Fruit fly (Drosophila melanogaster) whole organism, embryonic: ENCODE data around the gene Trf.

Source experiments
- CG10321 ChIP-seq: fragments of 200-800 bp; sonication (Bioruptor generic); IDR thresholded peaks from 2 replicates; pipeline ENCODE4 v1.3.6; 2022; ENCODE audit warnings: missing biosample characterization, missing genetic modification characterization
- CG10979 ChIP-seq: fragments of 200-800 bp; sonication (Bioruptor generic); optimal IDR thresholded peaks from 2 replicates; lab custom pipeline; 2018; ENCODE audit warnings: missing biosample characterization, mild to moderate bottlenecking, missing genetic modification characterization, moderate library complexity
- CG11456 ChIP-seq: fragments of 200-800 bp; sonication (Bioruptor generic); IDR thresholded peaks from 3 replicates; pipeline ENCODE4 v1.3.6; 2022; ENCODE audit warnings: missing biosample characterization, missing genetic modification characterization
- CG12769 ChIP-seq: fragments of 200-800 bp; sonication (Bioruptor generic); optimal IDR thresholded peaks from 2 replicates; lab custom pipeline; 2019; ENCODE audit warnings: missing biosample characterization, mild to moderate bottlenecking, missing genetic modification characterization, moderate library complexity
- CG14860 ChIP-seq: fragments of 200-800 bp; sonication (Bioruptor generic); IDR thresholded peaks from 3 replicates; pipeline ENCODE4 v1.3.6; 2022; ENCODE audit warnings: missing biosample characterization, missing genetic modification characterization; ENCODE audit not compliant: partially characterized antibody
- CG15011 ChIP-seq: fragments of 200-800 bp; sonication (Bioruptor generic); optimal IDR thresholded peaks from 3 replicates; lab custom pipeline; 2018; ENCODE audit warnings: missing biosample characterization, mild to moderate bottlenecking, missing genetic modification characterization
- CG18599 ChIP-seq: fragments of 200-800 bp; sonication (Bioruptor generic); optimal IDR thresholded peaks from 3 replicates; lab custom pipeline; 2017; ENCODE audit warnings: missing biosample characterization, missing genetic modification characterization, mild to moderate bottlenecking, moderate library complexity, missing genetic modification reagents
- CG2199 ChIP-seq: fragments of 200-800 bp; sonication (Bioruptor generic); IDR thresholded peaks from 3 replicates; pipeline ENCODE4 v1.3.6; 2022; ENCODE audit warnings: missing biosample characterization, missing genetic modification characterization
- CG3065 ChIP-seq: fragments of 200-800 bp; sonication (Bioruptor generic); optimal IDR thresholded peaks from 2 replicates; lab custom pipeline; 2016; ENCODE audit warnings: missing biosample characterization, missing genetic modification characterization
- CG33557 ChIP-seq: fragments of 200-800 bp; sonication (Bioruptor generic); optimal IDR thresholded peaks from 2 replicates; lab custom pipeline; 2019; ENCODE audit warnings: missing biosample characterization, mild to moderate bottlenecking, missing genetic modification characterization, moderate library complexity
- CG4328 ChIP-seq: fragments of 200-800 bp; sonication (Bioruptor generic); optimal IDR thresholded peaks from 3 replicates; lab custom pipeline; 2017; ENCODE audit warnings: missing biosample characterization, missing genetic modification reagents, missing genetic modification characterization
- CG6791 ChIP-seq: fragments of 200-800 bp; sonication (Bioruptor generic); IDR thresholded peaks from 3 replicates; pipeline ENCODE4 v1.3.6; 2022; ENCODE audit warnings: missing biosample characterization, missing genetic modification characterization; ENCODE audit not compliant: partially characterized antibody
- CG7786 ChIP-seq: fragments of 200-800 bp; sonication (Bioruptor generic); optimal IDR thresholded peaks from 2 replicates; lab custom pipeline; 2016; ENCODE audit warnings: missing biosample characterization, missing genetic modification characterization
- CG8089 ChIP-seq: fragments of 200-800 bp; sonication (Bioruptor generic); optimal IDR thresholded peaks from 3 replicates; lab custom pipeline; 2016; ENCODE audit warnings: missing biosample characterization, missing genetic modification characterization
- CG8281 ChIP-seq: fragments of 200-800 bp; sonication (Bioruptor generic); optimal IDR thresholded peaks from 2 replicates; lab custom pipeline; 2018; ENCODE audit warnings: missing biosample characterization, mild to moderate bottlenecking, missing genetic modification characterization, moderate library complexity
- Camta ChIP-seq: fragments of 200-800 bp; sonication (Bioruptor generic); optimal IDR thresholded peaks from 2 replicates; lab custom pipeline; 2016; ENCODE audit warnings: missing biosample characterization, missing genetic modification characterization
- CoRest ChIP-seq: fragments of 200-800 bp; sonication (Bioruptor generic); optimal IDR thresholded peaks from 3 replicates; lab custom pipeline; 2018; ENCODE audit warnings: missing biosample characterization, mild to moderate bottlenecking, missing genetic modification characterization, moderate library complexity
- Dp ChIP-seq: fragments of 200-800 bp; sonication (Bioruptor generic); optimal IDR thresholded peaks from 2 replicates; lab custom pipeline; 2018; ENCODE audit warnings: missing biosample characterization, mild to moderate bottlenecking, missing genetic modification characterization, moderate library complexity
- H15 ChIP-seq: fragments of 200-800 bp; sonication (Bioruptor generic); IDR thresholded peaks from 3 replicates; pipeline ENCODE4 v1.3.6; 2022; ENCODE audit warnings: missing biosample characterization, missing genetic modification characterization
- Hr39 ChIP-seq: fragments of >200 bp; optimal IDR thresholded peaks from 2 replicates; lab custom pipeline; 2017
- Lim3 ChIP-seq: fragments of 200-800 bp; sonication (Bioruptor generic); IDR thresholded peaks from 2 replicates; pipeline ENCODE4 v1.3.6; 2022; ENCODE audit warnings: missing biosample characterization, missing genetic modification characterization
- Med ChIP-seq: fragments of 200-800 bp; sonication (Bioruptor generic); peaks from one replicate; lab custom pipeline; 2016; ENCODE audit warnings: missing biosample characterization, missing genetic modification characterization, mild to moderate bottlenecking, inconsistent platforms, moderate library complexity
- Scr ChIP-seq: fragments of 200-800 bp; sonication (Bioruptor generic); IDR thresholded peaks from 2 replicates; pipeline ENCODE4 v1.3.6; 2022; ENCODE audit warnings: missing biosample characterization, missing genetic modification characterization; ENCODE audit not compliant: partially characterized antibody
- Six4 ChIP-seq: fragments of 200-800 bp; sonication (Bioruptor generic); optimal IDR thresholded peaks from 2 replicates; lab custom pipeline; 2016; ENCODE audit warnings: missing biosample characterization, missing genetic modification characterization
- br ChIP-seq: fragments of >200 bp; optimal IDR thresholded peaks from 2 replicates; lab custom pipeline; 2017
- cato ChIP-seq: fragments of 200-800 bp; sonication (Bioruptor generic); optimal IDR thresholded peaks from 2 replicates; lab custom pipeline; 2016; ENCODE audit warnings: missing biosample characterization, missing genetic modification characterization, borderline replicate concordance
- chif ChIP-seq, 2 experiments: fragments of 200-800 bp; sonication (Bioruptor generic); optimal IDR thresholded peaks; 3 replicates each; lab custom pipeline; 2016; ENCODE audit warnings: missing biosample characterization in 2 of 2, missing genetic modification characterization in 2 of 2
- chinmo ChIP-seq: fragments of 200-800 bp; sonication (Bioruptor generic); IDR thresholded peaks from 4 replicates; pipeline ENCODE4 v1.3.6; 2022; ENCODE audit warnings: missing biosample characterization, missing genetic modification characterization; ENCODE audit not compliant: partially characterized antibody
- da ChIP-seq: fragments of 200-800 bp; sonication (Bioruptor generic); optimal IDR thresholded peaks from 2 replicates; lab custom pipeline; 2016; ENCODE audit warnings: missing biosample characterization, missing genetic modification characterization
- ind ChIP-seq: fragments of 200-800 bp; sonication (Bioruptor generic); optimal IDR thresholded peaks from 3 replicates; lab custom pipeline; 2016; ENCODE audit warnings: missing biosample characterization, missing genetic modification characterization
- kay ChIP-seq: fragments of 200-800 bp; sonication (Bioruptor generic); optimal IDR thresholded peaks from 2 replicates; lab custom pipeline; 2016; ENCODE audit warnings: missing biosample characterization, missing genetic modification characterization
- knrl ChIP-seq: fragments of 200-800 bp; sonication (Bioruptor generic); IDR thresholded peaks from 3 replicates; pipeline ENCODE4 v1.3.6; 2022; ENCODE audit warnings: missing biosample characterization, missing genetic modification characterization; ENCODE audit not compliant: partially characterized antibody
- mirr ChIP-seq: fragments of 200-800 bp; sonication (Bioruptor generic); optimal IDR thresholded peaks from 3 replicates; lab custom pipeline; 2018; ENCODE audit warnings: missing biosample characterization, mild to moderate bottlenecking, missing genetic modification characterization
- otp ChIP-seq: fragments of 200-800 bp; sonication (Bioruptor generic); IDR thresholded peaks from 3 replicates; pipeline ENCODE4, ENCODE4 v1.3.6; 2022; ENCODE audit warnings: missing biosample characterization, missing genetic modification characterization
- peb ChIP-seq: fragments of 200-800 bp; sonication (Bioruptor generic); IDR thresholded peaks from 2 replicates; pipeline ENCODE4 v1.3.6; 2022; ENCODE audit warnings: missing biosample characterization, missing genetic modification characterization
- pita ChIP-seq: fragments of 200-800 bp; sonication (Bioruptor generic); optimal IDR thresholded peaks from 2 replicates; lab custom pipeline; 2017; ENCODE audit warnings: missing biosample characterization, mild to moderate bottlenecking, missing genetic modification characterization
- psq ChIP-seq: fragments of 200-800 bp; sonication (Bioruptor generic); optimal IDR thresholded peaks from 2 replicates; lab custom pipeline; 2017; ENCODE audit warnings: missing biosample characterization, missing genetic modification characterization
- run ChIP-seq: fragments of 200-800 bp; sonication (Bioruptor generic); optimal IDR thresholded peaks from 3 replicates; lab custom pipeline; 2018; ENCODE audit warnings: missing biosample characterization, mild to moderate bottlenecking, missing genetic modification characterization
- sd ChIP-seq: fragments of 200-800 bp; sonication (Bioruptor generic); optimal IDR thresholded peaks from 3 replicates; lab custom pipeline; 2018; ENCODE audit warnings: missing biosample characterization, mild to moderate bottlenecking, missing genetic modification characterization, moderate library complexity
- sens ChIP-seq: fragments of 200-800 bp; sonication (Bioruptor generic); peaks from one replicate; lab custom pipeline; 2016; ENCODE audit warnings: missing biosample characterization, missing genetic modification characterization
- shn ChIP-seq: fragments of 200-800 bp; sonication (Bioruptor generic); optimal IDR thresholded peaks from 3 replicates; lab custom pipeline; 2016; ENCODE audit warnings: missing biosample characterization, missing genetic modification characterization
- sim ChIP-seq: fragments of 200-800 bp; sonication (Bioruptor generic); IDR thresholded peaks from 2 replicates; pipeline ENCODE4 v1.3.6; 2022; ENCODE audit warnings: missing biosample characterization, missing genetic modification characterization
- ssp ChIP-seq: fragments of 200-800 bp; sonication (Bioruptor generic); IDR thresholded peaks from 2 replicates; pipeline ENCODE4 v1.3.6; 2022; ENCODE audit warnings: missing biosample characterization, missing genetic modification characterization
- ttk ChIP-seq: fragments of 200-800 bp; sonication (Bioruptor generic); IDR thresholded peaks from 2 replicates; pipeline ENCODE4 v2.1.2; 2022; ENCODE audit warnings: missing biosample characterization, missing genetic modification characterization
- twi ChIP-seq: fragments of 200-800 bp; optimal IDR thresholded peaks from 2 replicates; lab custom pipeline; 2019; ENCODE audit warnings: missing biosample characterization, mild to moderate bottlenecking, missing genetic modification characterization, moderate library complexity
- vnd ChIP-seq: fragments of 200-800 bp; sonication (Bioruptor generic); IDR thresholded peaks from 3 replicates; pipeline ENCODE4 v1.3.6; 2022; ENCODE audit warnings: missing biosample characterization, missing genetic modification characterization; ENCODE audit not compliant: partially characterized antibody
- zfh1 ChIP-seq: fragments of 200-800 bp; sonication (Bioruptor generic); IDR thresholded peaks from 3 replicates; pipeline ENCODE4 v1.3.6; 2022; ENCODE audit warnings: missing biosample characterization, missing genetic modification characterization

The Trf gene

DNA sequence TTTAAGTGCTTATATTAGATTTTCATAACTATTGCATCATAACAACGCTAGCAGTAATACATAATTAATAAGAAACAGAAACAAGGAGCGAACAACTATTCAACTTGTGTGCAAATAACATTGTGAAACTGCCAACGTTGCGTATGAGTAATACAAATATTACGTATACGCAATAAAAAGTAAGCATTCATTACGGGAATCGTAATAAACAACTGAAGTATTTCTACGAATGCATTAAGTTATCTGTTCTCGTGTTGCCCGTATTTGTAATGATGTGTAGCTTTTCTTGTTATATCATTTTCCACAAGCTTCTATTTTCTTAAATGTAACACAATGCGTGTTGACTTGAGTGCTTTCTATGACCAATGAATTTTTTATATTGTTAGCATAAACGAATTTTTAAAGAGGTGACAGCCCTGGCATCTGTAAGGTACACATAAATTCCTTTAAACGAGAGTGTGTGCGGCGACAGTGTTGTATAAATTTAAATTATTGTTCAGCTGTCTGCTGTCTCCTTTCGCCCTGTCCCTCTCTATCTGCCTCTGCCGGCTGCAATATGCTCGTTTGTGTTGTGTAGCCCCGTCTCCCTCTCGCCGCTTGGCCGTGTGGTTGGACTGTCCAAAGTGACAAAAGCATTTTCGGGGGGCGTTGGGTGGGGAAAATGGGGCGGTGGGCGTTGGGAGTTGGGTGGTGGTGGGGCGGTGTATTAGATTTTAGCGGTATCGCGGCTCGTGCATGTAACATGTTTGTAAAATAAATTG, 27.1 kb downstream of the Trf start (continued):
- TF ChIP-seq CG6791 (GFP tag; lab: Robert Waterston, UW) (0 out of 3 replicates have a peak, but pooled peaks have one; percentile 48), CG11456 (GFP tag; lab: Robert Waterston, UW) (0 out of 3 replicates have a peak, but pooled peaks have one; percentile 70), Lim3 (GFP tag; lab: Robert Waterston, UW) (no peak), CG10321 (GFP tag; lab: Robert Waterston, UW) (peak; percentile 81), Hr39 (lab: Kevin White, UChicago) (peak; percentile 42), CG2199 (GFP tag; lab: Robert Waterston, UW) (peak; percentile 74; the same call in 1 of the 3 replicates), otp (GFP tag; lab: Robert Waterston, UW) (0 out of 3 replicates have a peak, but pooled peaks have one; percentile 23), chinmo (GFP tag; lab: Robert Waterston, UW) (peak; percentile 84), zfh1 (no peak), Med (peak; percentile 82), sd (tag; lab: Kevin White, UChicago) (peak; percentile 68), mirr (peak; percentile 27), CG7786 (GFP tag; lab: Kevin White, UChicago) (no peak), Scr (GFP tag; lab: Robert Waterston, UW) (0 out of 2 replicates have a peak, but pooled peaks have one; percentile 14), CG10979 (tag; lab: Kevin White, UChicago) (peak; percentile 45)

DNA sequence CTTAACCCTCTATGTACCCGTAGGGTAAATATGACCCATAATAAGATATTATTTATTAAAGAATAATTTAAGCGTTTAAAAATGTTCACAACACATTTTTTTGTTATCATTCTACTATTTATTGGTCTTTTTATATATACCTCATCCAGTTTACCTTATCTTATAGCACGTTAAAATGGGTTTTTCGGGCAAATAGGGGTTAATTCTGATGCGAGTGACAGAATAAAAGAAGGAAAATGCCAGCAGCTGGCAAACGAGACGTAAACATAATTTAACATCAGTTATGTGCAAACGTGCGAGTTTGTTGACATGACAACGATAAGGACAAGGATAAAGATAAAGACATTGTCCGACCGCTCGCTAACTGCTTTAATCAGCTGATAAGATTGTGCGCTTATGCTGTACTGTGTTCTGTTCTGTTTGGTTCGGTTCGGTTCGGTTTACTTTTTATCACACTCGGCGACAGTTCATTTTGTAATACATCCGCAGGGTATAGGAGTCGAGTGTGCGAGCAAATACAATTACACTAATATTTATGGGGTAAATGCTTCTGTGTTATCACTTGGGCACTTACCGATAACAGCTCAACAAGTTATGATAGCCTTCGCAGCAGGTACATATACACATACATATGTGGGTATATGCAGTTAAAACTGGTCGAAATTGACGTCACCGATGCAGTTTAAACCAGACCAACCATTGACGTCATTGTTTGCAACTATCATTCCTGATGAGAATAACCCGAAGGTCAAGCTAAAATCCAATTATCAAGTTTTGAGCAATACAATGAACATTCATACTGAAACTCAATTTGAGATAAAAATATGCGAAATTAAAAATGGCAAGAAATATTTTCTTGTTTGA, 28.0 kb downstream of the Trf start:
- no peak for TF ChIP-seq CG8281
- no peak for TF ChIP-seq CG33557 (GFP tag; lab: Kevin White, UChicago)
- peak; percentile 54 for TF ChIP-seq sens (GFP tag; lab: Kevin White, UChicago)
- peak; percentile 8 for TF ChIP-seq kay (GFP tag; lab: Kevin White, UChicago)
- TF ChIP-seq CG8089 (GFP tag; lab: Kevin White, UChicago), result no peak
- no peak for TF ChIP-seq zfh1
- TF ChIP-seq Six4 (GFP tag; lab: Kevin White, UChicago), result no peak
- no peak for TF ChIP-seq br (lab: Kevin White, UChicago)
- TF ChIP-seq H15, result no peak
- no peak for TF ChIP-seq shn (GFP tag; lab: Kevin White, UChicago)
- no peak for TF ChIP-seq sim
- no peak for TF ChIP-seq cato (GFP tag; lab: Kevin White, UChicago)
- no peak for TF ChIP-seq ind (GFP tag; lab: Kevin White, UChicago)
- TF ChIP-seq CG12769, result no peak
- TF ChIP-seq ssp (GFP tag; lab: Robert Waterston, UW), result no peak
- no peak for TF ChIP-seq Dp
- TF ChIP-seq twi (tag; lab: Kevin White, UChicago), result peak; percentile 53
- TF ChIP-seq CG4328, result no peak
- TF ChIP-seq ttk (GFP tag; lab: Robert Waterston, UW), result no peak
- no peak for TF ChIP-seq peb (GFP tag; lab: Robert Waterston, UW)
- no peak for TF ChIP-seq CoRest
- TF ChIP-seq CG15011 (GFP tag; lab: Kevin White, UChicago), result no peak
- TF ChIP-seq chif (GFP tag; optimal IDR thresholded peaks at IDR 0.05; lab: Kevin White, UChicago), result no peak
- no peak for TF ChIP-seq run (tag; lab: Kevin White, UChicago)
- peak; percentile 41 for TF ChIP-seq CG18599 (GFP tag; lab: Kevin White, UChicago)
- no peak for TF ChIP-seq CG3065 (GFP tag; lab: Kevin White, UChicago)
- no peak for TF ChIP-seq pita (GFP tag; lab: Kevin White, UChicago)
- TF ChIP-seq knrl, result no peak
- peak; percentile 46; the same call in 1 of the 3 replicates for TF ChIP-seq vnd (GFP tag; lab: Robert Waterston, UW)
- TF ChIP-seq Camta (GFP tag; lab: Kevin White, UChicago), result no peak
- no peak for TF ChIP-seq psq (GFP tag; lab: Kevin White, UChicago)
- no peak for TF ChIP-seq da (GFP tag; lab: Kevin White, UChicago)
- no peak for TF ChIP-seq CG14860 (GFP tag; lab: Robert Waterston, UW)
